Worm (Caenorhabditis elegans): ENCODE results near the gene Y51H7C.3.

Y51H7C.3 gene

DNA sequence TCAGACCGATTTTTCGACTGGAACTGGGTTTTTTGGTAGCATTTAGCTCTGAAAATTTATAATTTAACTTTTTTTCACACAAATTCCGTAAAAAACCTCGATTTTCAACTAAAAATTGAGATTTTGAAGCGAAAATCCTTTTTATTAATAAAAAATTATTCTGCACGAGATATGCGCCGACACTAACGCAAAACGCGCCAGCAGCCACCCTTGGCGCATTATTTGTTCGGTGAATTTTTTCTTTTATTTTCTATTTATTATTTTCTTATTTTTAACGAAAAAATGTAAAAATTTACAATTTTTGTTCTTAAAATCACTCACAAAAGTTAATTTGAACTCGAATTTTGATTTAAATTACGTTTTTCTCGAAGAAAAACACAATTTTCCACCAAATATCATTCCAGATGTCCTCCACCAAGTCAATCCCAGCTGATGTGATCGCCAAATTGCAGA is 36.1 kb upstream of the Y51H7C.3 start, which contains the start of gene Y51H7C.7 (continued):
- TF ChIP-seq spr-3 (GFP tag; optimal IDR thresholded peaks at IDR 0.05) (no peak), zip-11 (GFP tag; IDR thresholded peaks at IDR 0.05) (no peak), dpl-1 (GFP tag; optimal IDR thresholded peaks at IDR 0.05) (peak; percentile 70), egl-27 (tag; optimal IDR thresholded peaks at IDR 0.05) (no peak), lir-3 (tag; optimal IDR thresholded peaks at IDR 0.05) (no peak), php-3 (GFP tag; IDR thresholded peaks at IDR 0.05) (no peak), madf-5 (GFP tag; IDR thresholded peaks at IDR 0.05) (no peak)

DNA sequence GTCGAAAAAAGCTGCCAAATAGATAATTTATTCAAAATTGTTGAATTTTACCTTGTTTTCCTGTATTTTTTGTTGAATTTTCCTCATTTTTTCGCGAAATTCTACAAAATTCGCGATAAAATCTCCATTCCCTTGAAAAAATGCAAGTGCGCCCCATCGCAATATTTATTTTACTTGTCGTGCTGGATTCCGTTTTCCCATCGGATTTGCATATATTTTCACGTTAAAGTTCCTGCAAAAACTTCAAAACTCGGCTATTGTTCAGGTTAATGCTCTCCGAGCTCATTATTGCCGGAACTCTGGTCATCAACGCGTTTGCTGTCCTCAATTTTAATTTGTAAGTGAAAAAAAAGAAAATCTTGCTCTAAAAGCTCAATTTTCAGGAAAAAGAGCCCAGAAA is 35.2 kb upstream of the Y51H7C.3 start, which contains the start of the genes Y51H7C.41 and cogc-4:
TSS of gene Y51H7C.41 (plus strand) at position 266 of the 400 bp plus-strand sequence.
TSS of gene cogc-4 (plus strand) at position 386 of the 400 bp plus-strand sequence.
- peak in 1 of 2 experiments; percentile 30 for TF ChIP-seq lsy-2 (tag; optimal IDR thresholded peaks at IDR 0.05)
- no peak for TF ChIP-seq jun-1 (tag; optimal IDR thresholded peaks at IDR 0.05)
- peak; percentile 9 for TF ChIP-seq duxl-1 (tag; optimal IDR thresholded peaks at IDR 0.05; ENCODE audit: poor library complexity)
- TF ChIP-seq lir-3 (tag; optimal IDR thresholded peaks at IDR 0.05): no peak
- TF ChIP-seq lin-38 (GFP tag; IDR thresholded peaks at IDR 0.05): peak; percentile 55
- no peak for TF ChIP-seq Y105C5A.15 (GFP tag; IDR thresholded peaks at IDR 0.05)

DNA sequence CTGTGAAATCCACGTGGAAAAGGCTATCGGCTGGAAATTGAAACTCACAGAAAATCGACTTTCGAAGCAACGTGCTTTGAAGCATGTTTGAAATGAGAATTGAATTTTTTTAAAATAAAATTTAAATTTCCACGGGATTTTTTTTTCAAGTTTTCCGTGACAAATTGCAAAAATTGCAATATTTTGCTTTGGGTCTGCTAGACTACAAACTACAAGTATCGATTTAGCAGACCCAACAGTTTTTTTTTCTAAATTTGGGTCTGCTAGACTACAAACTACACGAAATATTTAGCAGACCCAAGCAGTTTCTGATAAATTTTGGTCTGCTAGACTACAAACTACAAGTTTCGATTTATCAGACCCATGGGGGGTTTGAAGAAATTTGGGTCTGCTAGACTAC is 26.9 kb upstream of the Y51H7C.3 start, which contains the start of gene Y51H7C.9:
TSS of gene Y51H7C.9 (minus strand) at position 101 of the 400 bp plus-strand sequence.
- TF ChIP-seq egl-43 (GFP tag; IDR thresholded peaks at IDR 0.05): no peak
- TF ChIP-seq daf-19 (GFP tag; conservative IDR thresholded peaks at IDR 0.05): no peak
- TF ChIP-seq aha-1 (tag): peak; percentile 21

- TF ChIP-seq ceh-28 (tag; optimal IDR thresholded peaks at IDR 0.05) (peak; percentile 95), mxl-3 (GFP tag; optimal IDR thresholded peaks at IDR 0.05) (no peak), jun-1 (tag; optimal IDR thresholded peaks at IDR 0.05) (no peak), unc-62 (GFP tag; optimal IDR thresholded peaks at IDR 0.05 in 1 of 2) (peak in 1 of 2 experiments; percentile 29), unc-62 (tag; optimal IDR thresholded peaks at IDR 0.05) (no peak), arid-1 (GFP tag; conservative IDR thresholded peaks at IDR 0.05) (no peak)
These were observed 25.9 kb upstream of the Y51H7C.3 start, which contains the start of gene alkb-1 for ce11 chrII:1412359-1412907. alkb-1 (plus strand) TSS chrII:1412409.

ce11 chrII:1419994-1420393 is 18.3 kb upstream of the Y51H7C.3 start:
- TF ChIP-seq ceh-28 (tag; optimal IDR thresholded peaks at IDR 0.05): peak; percentile 68
- no peak for TF ChIP-seq F10B5.3 (tag; optimal IDR thresholded peaks at IDR 0.05)
- TF ChIP-seq spr-1 (tag; optimal IDR thresholded peaks at IDR 0.05): no peak

ce11 chrII:1420806-1421463 is 17.4 kb upstream of the Y51H7C.3 start:
- TF ChIP-seq unc-62 (GFP tag; optimal IDR thresholded peaks at IDR 0.05 in 1 of 2) (peak in 1 of 2 experiments; percentile 90), unc-62 (tag; optimal IDR thresholded peaks at IDR 0.05) (no peak), Y105C5A.15 (GFP tag; IDR thresholded peaks at IDR 0.05) (no peak), ceh-44 (GFP tag; IDR thresholded peaks at IDR 0.05) (no peak), aha-1 (tag) (peak; percentile 94)

ce11 chrII:1423660-1424059 is 14.6 kb upstream of the Y51H7C.3 start, which contains the start of gene Y51H7C.10:
Y51H7C.10 (minus strand) TSS chrII:1423760.
- TF ChIP-seq set-16 (GFP tag; IDR thresholded peaks at IDR 0.05) (no peak), nhr-41 (GFP tag; IDR thresholded peaks at IDR 0.05) (no peak), unc-62 (GFP tag; optimal IDR thresholded peaks at IDR 0.05 in 1 of 2) (no peak), unc-62 (tag; optimal IDR thresholded peaks at IDR 0.05) (no peak), Y48G9A.11 (GFP tag; IDR thresholded peaks at IDR 0.05) (no peak), F37D6.2 (tag; optimal IDR thresholded peaks at IDR 0.05) (no peak), lin-38 (GFP tag; IDR thresholded peaks at IDR 0.05) (no peak)
